Worm (Caenorhabditis elegans) whole organism, early embryonic: ENCODE results near the gene C34C12.6.
A peak's percentile ranks its signal among the peaks of the same experiment; 100 is the strongest.

Source experiments
- B0310.2 ChIP-seq: sonication (generic microtip); optimal IDR thresholded peaks from 2 replicates; lab custom pipeline; 2016; ENCODE audit warnings: mild to moderate bottlenecking, missing genetic modification characterization, missing compliant biosample characterization
- F13C5.2 ChIP-seq: sonication (generic microtip); optimal IDR thresholded peaks from 2 replicates; lab custom pipeline; 2017; ENCODE audit warnings: mild to moderate bottlenecking, missing genetic modification characterization, inconsistent platforms, missing compliant biosample characterization
- aly-1 ChIP-seq: sonication (generic microtip); optimal IDR thresholded peaks from 2 replicates; lab custom pipeline; 2016; ENCODE audit warnings: missing genetic modification characterization, missing compliant biosample characterization
- ama-1 ChIP-seq: fragments of 150-350 bp; optimal IDR thresholded peaks from 2 replicates; lab custom pipeline; 2014
- ceh-13 ChIP-seq: fragments of 200-800 bp; sonication (Bioruptor generic); optimal IDR thresholded peaks from 2 replicates; lab custom pipeline; 2018; ENCODE audit warnings: mild to moderate bottlenecking, missing genetic modification characterization, missing compliant biosample characterization
- ceh-36 ChIP-seq: sonication (generic microtip); optimal IDR thresholded peaks from 2 replicates; lab custom pipeline; 2016; ENCODE audit warnings: missing genetic modification characterization, inconsistent platforms, missing compliant biosample characterization
- ets-7 ChIP-seq: sonication (generic microtip); optimal IDR thresholded peaks from 2 replicates; lab custom pipeline; 2016; ENCODE audit warnings: missing genotype, missing genetic modification characterization, missing compliant biosample characterization
- flt-1 ChIP-seq: fragments of 200-800 bp; sonication (Bioruptor generic); IDR thresholded peaks from 2 replicates; pipeline ENCODE4 v1.3.6; 2022; ENCODE audit warnings: missing genetic modification characterization, missing compliant biosample characterization
- hmbx-1 ChIP-seq: sonication (generic microtip); optimal IDR thresholded peaks from 2 replicates; lab custom pipeline; 2016; ENCODE audit warnings: mild to moderate bottlenecking, missing genetic modification characterization, missing compliant biosample characterization
- hmg-4 ChIP-seq: fragments of 200-800 bp; sonication (Bioruptor generic); optimal IDR thresholded peaks from 2 replicates; lab custom pipeline; 2018; ENCODE audit warnings: mild to moderate bottlenecking, missing genetic modification characterization, missing compliant biosample characterization
- hnd-1 ChIP-seq: sonication (generic microtip); optimal IDR thresholded peaks from 2 replicates; lab custom pipeline; 2016; ENCODE audit warnings: missing genetic modification characterization, missing compliant biosample characterization
- pes-1 ChIP-seq: fragments of 200-800 bp; sonication (Bioruptor generic); IDR thresholded peaks from 2 replicates; pipeline ENCODE4 v1.3.6; 2022; ENCODE audit warnings: missing genetic modification reagents, missing genetic modification characterization, missing compliant biosample characterization
- scrt-1 ChIP-seq: fragments of 200-800 bp; sonication (Bioruptor generic); IDR thresholded peaks from 2 replicates; pipeline ENCODE4 v1.3.6; 2022; ENCODE audit warnings: missing genetic modification characterization, missing compliant biosample characterization
- sea-1 ChIP-seq: fragments of 200-800 bp; sonication (Bioruptor generic); conservative IDR thresholded peaks from 2 replicates; pipeline ENCODE4 v1.3.6; 2022; ENCODE audit warnings: missing genetic modification characterization, missing compliant biosample characterization
- tbx-11 ChIP-seq: fragments of 200-800 bp; sonication (Bioruptor generic); IDR thresholded peaks from 2 replicates; pipeline ENCODE4 v1.3.6; 2022; ENCODE audit warnings: missing genetic modification characterization, missing compliant biosample characterization
- tbx-37 ChIP-seq: fragments of 200-800 bp; sonication (Bioruptor generic); conservative IDR thresholded peaks from 2 replicates; pipeline ENCODE4 v1.3.6; 2022; ENCODE audit warnings: missing genetic modification reagents, missing genetic modification characterization, missing compliant biosample characterization
- tra-4 ChIP-seq: sonication (generic microtip); optimal IDR thresholded peaks from 2 replicates; lab custom pipeline; 2017; ENCODE audit warnings: missing genetic modification characterization, missing compliant biosample characterization

The C34C12.6 gene

ce11 chrIII:3499850-3500249 is 17.5 kb downstream of the C34C12.6 start:
- TF ChIP-seq ama-1 (lab: Kevin White, UChicago): no peak
- peak; percentile 99 for TF ChIP-seq ets-7 (tag; lab: Kevin White, UChicago)
- TF ChIP-seq tbx-11: peak; percentile 93
- peak; percentile 97 for TF ChIP-seq B0310.2
- peak; percentile 80 for TF ChIP-seq hmbx-1
- TF ChIP-seq tra-4 (tag; lab: Kevin White, UChicago): peak; percentile 97
- TF ChIP-seq F13C5.2 (tag; lab: Kevin White, UChicago): peak; percentile 88
- peak; percentile 78 for TF ChIP-seq flt-1 (GFP tag; lab: Robert Waterston, UW)
- peak; percentile 97 for TF ChIP-seq hmg-4 (GFP tag; lab: Kevin White, UChicago)
- TF ChIP-seq tbx-37 (GFP tag; lab: Robert Waterston, UW): peak; percentile 93
- TF ChIP-seq ceh-36 (tag; lab: Kevin White, UChicago): peak; percentile 87
- peak; percentile 94 for TF ChIP-seq hnd-1
- TF ChIP-seq pes-1: peak; percentile 97
- peak; percentile 81 for TF ChIP-seq scrt-1 (GFP tag; lab: Robert Waterston, UW)
- TF ChIP-seq aly-1 (tag; lab: Kevin White, UChicago): peak; percentile 98
- TF ChIP-seq sea-1 (GFP tag; lab: Robert Waterston, UW): peak; percentile 94
- peak; percentile 96 for TF ChIP-seq ceh-13 (GFP tag; lab: Kevin White, UChicago)

DNA sequence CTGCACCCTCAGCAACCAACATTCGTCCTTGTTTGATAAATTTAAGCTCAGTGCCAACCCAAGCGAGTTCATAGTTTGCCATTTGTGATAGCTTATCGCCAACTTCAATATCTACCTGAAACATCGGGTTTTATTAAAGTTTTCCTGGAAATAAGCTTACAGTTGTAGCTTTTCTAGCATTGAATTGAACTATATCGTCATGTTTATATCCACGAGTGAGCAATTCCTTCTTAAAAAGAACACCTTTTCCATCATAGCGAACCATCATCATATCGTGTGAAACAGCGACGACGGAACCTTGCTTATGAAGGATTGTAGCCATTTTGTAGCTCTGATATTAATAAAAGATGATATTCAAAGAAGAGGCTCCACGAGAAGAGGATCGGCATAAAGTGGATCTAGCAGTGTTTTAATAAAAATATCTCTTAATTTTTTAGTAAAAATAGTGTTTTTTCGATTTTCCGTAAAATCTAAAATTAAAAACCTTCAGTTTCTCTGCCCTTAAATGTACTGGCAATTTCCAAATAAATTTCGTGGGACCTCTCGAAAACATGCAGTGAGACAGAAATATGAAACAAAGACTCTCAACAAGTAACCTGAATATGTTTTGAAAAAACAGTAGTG is 19.9 kb downstream of the C34C12.6 start, which contains the start of gene M01F1.8:
TSS of gene M01F1.8 (minus strand) at position 335 of the 624 bp plus-strand sequence.
- TF ChIP-seq ama-1 (lab: Kevin White, UChicago): peak; percentile 53
- TF ChIP-seq pes-1: no peak

DNA sequence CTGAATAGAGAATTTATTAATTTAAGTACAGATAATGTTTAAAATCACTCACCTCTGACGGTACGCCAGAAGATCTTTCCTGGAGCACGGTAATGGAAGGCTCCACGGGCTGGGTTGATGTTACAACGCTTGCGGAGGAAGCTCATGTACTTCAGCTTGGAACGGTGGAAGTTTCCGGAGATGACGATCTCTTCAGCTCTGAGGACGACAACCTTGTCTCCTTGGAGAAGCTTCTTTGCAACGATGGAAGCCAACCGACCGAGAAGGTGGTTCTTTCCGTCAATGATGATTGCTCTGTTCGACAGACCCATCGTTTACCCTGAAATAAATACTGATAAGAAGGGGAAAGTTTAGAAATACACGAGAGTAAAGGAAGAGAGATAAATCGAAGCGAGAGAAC is 20.9 kb downstream of the C34C12.6 start, which contains the start of gene rpl-16:
TSS of gene rpl-16 (minus strand) at position 319 of the 400 bp plus-strand sequence.
- TF ChIP-seq tbx-37 (GFP tag; lab: Robert Waterston, UW): no peak
- no peak for TF ChIP-seq ceh-36 (tag; lab: Kevin White, UChicago)
- no peak for TF ChIP-seq B0310.2
- no peak for TF ChIP-seq scrt-1 (GFP tag; lab: Robert Waterston, UW)
- no peak for TF ChIP-seq tra-4 (tag; lab: Kevin White, UChicago)
- no peak for TF ChIP-seq tbx-11
- no peak for TF ChIP-seq flt-1 (GFP tag; lab: Robert Waterston, UW)

DNA sequence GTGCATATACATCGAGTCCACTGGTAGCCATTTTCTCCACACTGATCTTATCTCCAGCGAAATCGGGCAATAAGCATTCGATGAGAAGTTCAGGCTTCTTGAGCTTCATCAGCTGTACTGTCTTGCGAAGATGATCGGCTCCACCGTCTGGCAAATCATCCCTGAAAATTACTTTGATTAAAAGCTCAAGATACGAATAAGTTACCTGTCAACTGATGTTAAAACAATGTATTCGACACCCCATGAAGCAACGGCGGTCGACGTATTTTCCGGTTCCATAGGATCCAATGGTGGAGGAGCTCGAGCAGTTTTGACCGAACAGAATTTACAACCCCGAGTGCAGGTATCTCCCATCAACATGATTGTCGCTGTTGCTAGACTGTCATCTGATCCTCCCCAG is 21.8 kb downstream of the C34C12.6 start:
- TF ChIP-seq tra-4 (tag; lab: Kevin White, UChicago) (no peak), B0310.2 (no peak), F13C5.2 (tag; lab: Kevin White, UChicago) (no peak), hmg-4 (GFP tag; lab: Kevin White, UChicago) (no peak), aly-1 (tag; lab: Kevin White, UChicago) (no peak), scrt-1 (GFP tag; lab: Robert Waterston, UW) (no peak), tbx-11 (no peak), tbx-37 (GFP tag; lab: Robert Waterston, UW) (no peak), ceh-13 (GFP tag; lab: Kevin White, UChicago) (no peak), sea-1 (GFP tag; lab: Robert Waterston, UW) (no peak), flt-1 (GFP tag; lab: Robert Waterston, UW) (no peak), hnd-1 (no peak), ets-7 (tag; lab: Kevin White, UChicago) (no peak), ceh-36 (tag; lab: Kevin White, UChicago) (no peak)

- TF ChIP-seq flt-1 (GFP tag; lab: Robert Waterston, UW): no peak
- TF ChIP-seq pes-1: 0 out of 2 replicates have a peak, but pooled peaks have one; percentile 50
- peak; percentile 35 for TF ChIP-seq aly-1 (tag; lab: Kevin White, UChicago)
- TF ChIP-seq F13C5.2 (tag; lab: Kevin White, UChicago): peak; percentile 85
- TF ChIP-seq hmg-4 (GFP tag; lab: Kevin White, UChicago): peak; percentile 15
Observed at ce11 chrIII:3505051-3505548, 22.7 kb downstream of the C34C12.6 start, which contains the start of gene lias-1. TSS of gene lias-1 (minus strand) at chrIII:3505101.

ce11 chrIII:3509908-3510307 is 27.5 kb downstream of the C34C12.6 start, which contains the start of the genes M01F1.4 and mrpl-35:
TSS of gene M01F1.4 (minus strand) at chrIII:3510033.
TSS of gene mrpl-35 (plus strand) at chrIII:3510237.
- TF ChIP-seq tbx-37 (GFP tag; lab: Robert Waterston, UW): no peak
- no peak for TF ChIP-seq tra-4 (tag; lab: Kevin White, UChicago)
- no peak for TF ChIP-seq tbx-11
- TF ChIP-seq B0310.2: no peak
- no peak for TF ChIP-seq sea-1 (GFP tag; lab: Robert Waterston, UW)
- TF ChIP-seq F13C5.2 (tag; lab: Kevin White, UChicago): no peak
- TF ChIP-seq flt-1 (GFP tag; lab: Robert Waterston, UW): no peak
- no peak for TF ChIP-seq scrt-1 (GFP tag; lab: Robert Waterston, UW)
- no peak for TF ChIP-seq hmbx-1
- TF ChIP-seq hmg-4 (GFP tag; lab: Kevin White, UChicago): no peak
- TF ChIP-seq ceh-36 (tag; lab: Kevin White, UChicago): no peak
- TF ChIP-seq hnd-1: no peak
- no peak for TF ChIP-seq ceh-13 (GFP tag; lab: Kevin White, UChicago)
- no peak for TF ChIP-seq pes-1
- TF ChIP-seq aly-1 (tag; lab: Kevin White, UChicago): no peak
- TF ChIP-seq ama-1 (lab: Kevin White, UChicago): no peak

ce11 chrIII:3511808-3512207 is 29.4 kb downstream of the C34C12.6 start:
- no peak for TF ChIP-seq ama-1 (lab: Kevin White, UChicago)
- no peak for TF ChIP-seq ceh-13 (GFP tag; lab: Kevin White, UChicago)
- no peak for TF ChIP-seq scrt-1 (GFP tag; lab: Robert Waterston, UW)
- no peak for TF ChIP-seq flt-1 (GFP tag; lab: Robert Waterston, UW)
- no peak for TF ChIP-seq ceh-36 (tag; lab: Kevin White, UChicago)
- TF ChIP-seq hmbx-1: no peak
- TF ChIP-seq F13C5.2 (tag; lab: Kevin White, UChicago): no peak
- TF ChIP-seq aly-1 (tag; lab: Kevin White, UChicago): no peak
- no peak for TF ChIP-seq B0310.2
- no peak for TF ChIP-seq sea-1 (GFP tag; lab: Robert Waterston, UW)
- no peak for TF ChIP-seq tbx-37 (GFP tag; lab: Robert Waterston, UW)
